Fruit fly (Drosophila melanogaster) whole organism, prepupa: Measurements from ENCODE around the gene Hsp67Ba.
A peak's percentile ranks its signal among the peaks of the same experiment; 100 is the strongest.

Source experiments
- Blimp-1 ChIP-seq: fragments of 200-800 bp; sonication (Bioruptor generic); optimal IDR thresholded peaks from 3 replicates; lab custom pipeline; 2017; ENCODE audit warnings: missing biosample characterization, missing genetic modification characterization, mild to moderate bottlenecking, moderate library complexity, missing genetic modification reagents
- CG10631 ChIP-seq: fragments of 200-800 bp; sonication (Bioruptor generic); optimal IDR thresholded peaks from 2 replicates; lab custom pipeline; 2016; ENCODE audit warnings: missing biosample characterization, missing genetic modification characterization
- CG10669 ChIP-seq: fragments of 200-800 bp; sonication (Bioruptor generic); optimal IDR thresholded peaks from 3 replicates; lab custom pipeline; 2018; ENCODE audit warnings: missing biosample characterization, mild to moderate bottlenecking, missing genetic modification characterization, moderate library complexity
- CG11294 ChIP-seq: fragments of 200-800 bp; sonication (Bioruptor generic); IDR thresholded peaks from 2 replicates; pipeline ENCODE4 v1.3.6; 2022; ENCODE audit warnings: missing biosample characterization, missing genetic modification characterization
- CG11762 ChIP-seq: fragments of 200-800 bp; sonication (Bioruptor generic); optimal IDR thresholded peaks from 3 replicates; lab custom pipeline; 2016; ENCODE audit warnings: missing biosample characterization, missing genetic modification characterization; ENCODE audit not compliant: insufficient read depth
- CG11902 ChIP-seq: fragments of 200-800 bp; sonication (Bioruptor generic); optimal IDR thresholded peaks from 3 replicates; lab custom pipeline; 2016; ENCODE audit warnings: missing biosample characterization, missing genetic modification characterization
- CG15336 ChIP-seq: fragments of 200-800 bp; sonication (Bioruptor generic); IDR thresholded peaks from 2 replicates; pipeline ENCODE4 v1.3.6; 2022; ENCODE audit warnings: missing biosample characterization, missing genetic modification characterization
- CG1621 ChIP-seq: fragments of 200-800 bp; sonication (Bioruptor generic); optimal IDR thresholded peaks from 3 replicates; lab custom pipeline; 2018; ENCODE audit warnings: missing biosample characterization, mild to moderate bottlenecking, missing genetic modification characterization
- CG16779 ChIP-seq: fragments of 200-800 bp; sonication (Bioruptor generic); optimal IDR thresholded peaks from 3 replicates; lab custom pipeline; 2017; ENCODE audit warnings: missing biosample characterization, mild to moderate bottlenecking, missing genetic modification characterization
- CG3032 ChIP-seq: fragments of 200-800 bp; optimal IDR thresholded peaks from 2 replicates; lab custom pipeline; 2019; ENCODE audit warnings: missing biosample characterization, mild to moderate bottlenecking, missing genetic modification characterization, moderate library complexity
- CG31627 ChIP-seq: fragments of 200-800 bp; sonication (Bioruptor generic); optimal IDR thresholded peaks from 3 replicates; lab custom pipeline; 2016; ENCODE audit warnings: missing biosample characterization, missing genetic modification characterization
- CG32006 ChIP-seq: fragments of 200-800 bp; sonication (Bioruptor generic); optimal IDR thresholded peaks from 3 replicates; lab custom pipeline; 2017; ENCODE audit warnings: missing biosample characterization, mild to moderate bottlenecking, missing genetic modification characterization
- CG34406 ChIP-seq: fragments of 200-800 bp; sonication (Bioruptor generic); optimal IDR thresholded peaks from 3 replicates; lab custom pipeline; 2016; ENCODE audit warnings: missing biosample characterization, missing genetic modification characterization
- CG3919 ChIP-seq: fragments of 200-800 bp; sonication (Bioruptor generic); optimal IDR thresholded peaks from 3 replicates; lab custom pipeline; 2016; ENCODE audit warnings: missing biosample characterization, missing genetic modification characterization
- CG4318 ChIP-seq: fragments of 200-800 bp; sonication (Bioruptor generic); optimal IDR thresholded peaks from 3 replicates; lab custom pipeline; 2017; ENCODE audit warnings: missing biosample characterization, mild to moderate bottlenecking, missing genetic modification characterization
- CG6276 ChIP-seq: fragments of 200-800 bp; sonication (Bioruptor generic); optimal IDR thresholded peaks from 2 replicates; lab custom pipeline; 2017; ENCODE audit warnings: missing biosample characterization, mild to moderate bottlenecking, missing genetic modification characterization
- CG6792 ChIP-seq: fragments of 200-800 bp; sonication (Bioruptor generic); optimal IDR thresholded peaks from 3 replicates; lab custom pipeline; 2016; ENCODE audit warnings: missing biosample characterization, missing genetic modification characterization
- CG6808 ChIP-seq: fragments of 200-800 bp; sonication (Bioruptor generic); optimal IDR thresholded peaks from 3 replicates; lab custom pipeline; 2017; ENCODE audit warnings: missing biosample characterization, missing genetic modification characterization, mild to moderate bottlenecking, moderate library complexity, missing genetic modification reagents
- CG6854 ChIP-seq: fragments of 200-800 bp; sonication (Bioruptor generic); optimal IDR thresholded peaks from 2 replicates; lab custom pipeline; 2017; ENCODE audit warnings: missing biosample characterization, mild to moderate bottlenecking, missing genetic modification characterization
- CG8319 ChIP-seq: fragments of 200-800 bp; sonication (Bioruptor generic); optimal IDR thresholded peaks from 3 replicates; lab custom pipeline; 2016; ENCODE audit warnings: missing biosample characterization, missing genetic modification characterization
- CG8632 ChIP-seq: fragments of 200-800 bp; sonication (Bioruptor generic); optimal IDR thresholded peaks from 3 replicates; lab custom pipeline; 2016; ENCODE audit warnings: missing biosample characterization, missing genetic modification characterization
- CG9139 ChIP-seq: fragments of 200-800 bp; sonication (Bioruptor generic); optimal IDR thresholded peaks from 3 replicates; lab custom pipeline; 2017; ENCODE audit warnings: missing biosample characterization, mild to moderate bottlenecking, missing genetic modification characterization
- Eip78C ChIP-seq: fragments of 200-800 bp; sonication (Bioruptor generic); peaks from one replicate; lab custom pipeline; 2016; ENCODE audit warnings: missing biosample characterization, missing genetic modification characterization
- Eip93F ChIP-seq: fragments of 200-800 bp; sonication (Bioruptor generic); optimal IDR thresholded peaks from 2 replicates; lab custom pipeline; 2016; ENCODE audit warnings: missing biosample characterization, mild to moderate bottlenecking, missing genetic modification characterization
- Ets21C ChIP-seq: fragments of 200-800 bp; sonication (Bioruptor generic); optimal IDR thresholded peaks from 3 replicates; lab custom pipeline; 2016; ENCODE audit warnings: missing biosample characterization, missing genetic modification characterization
- Ets96B ChIP-seq: fragments of 200-800 bp; optimal IDR thresholded peaks from 2 replicates; lab custom pipeline; 2019; ENCODE audit warnings: missing biosample characterization, mild to moderate bottlenecking, missing genetic modification characterization, moderate library complexity
- Gug ChIP-seq: fragments of 200-800 bp; sonication (Bioruptor generic); IDR thresholded peaks from 2 replicates; pipeline ENCODE4 v1.3.6; 2022; ENCODE audit warnings: missing biosample characterization, missing genetic modification characterization
- Hr38 ChIP-seq: sonication (Bioruptor generic); optimal IDR thresholded peaks from 2 replicates; lab custom pipeline; 2016; ENCODE audit warnings: missing biosample characterization, missing genetic modification characterization
- Hr4 ChIP-seq: fragments of 200-800 bp; sonication (Bioruptor generic); optimal IDR thresholded peaks from 3 replicates; lab custom pipeline; 2016; ENCODE audit warnings: missing biosample characterization, missing genetic modification characterization
- Met ChIP-seq: fragments of 200-800 bp; sonication (Bioruptor generic); optimal IDR thresholded peaks from 3 replicates; lab custom pipeline; 2016; ENCODE audit warnings: missing biosample characterization, missing genetic modification characterization
- OdsH ChIP-seq: fragments of 200-800 bp; sonication (Bioruptor generic); optimal IDR thresholded peaks from 3 replicates; lab custom pipeline; 2016; ENCODE audit warnings: missing biosample characterization, missing genetic modification characterization
- Smox ChIP-seq: fragments of 200-800 bp; sonication (Bioruptor generic); optimal IDR thresholded peaks from 3 replicates; lab custom pipeline; 2016; ENCODE audit warnings: missing biosample characterization, missing genetic modification characterization
- Sox102F ChIP-seq: fragments of 200-800 bp; sonication (Bioruptor generic); optimal IDR thresholded peaks from 2 replicates; lab custom pipeline; 2016; ENCODE audit warnings: missing biosample characterization, mild to moderate bottlenecking, missing genetic modification characterization
- Sox14 ChIP-seq: fragments of 200-800 bp; sonication (Bioruptor generic); optimal IDR thresholded peaks from 3 replicates; lab custom pipeline; 2016; ENCODE audit warnings: missing biosample characterization, missing genetic modification characterization
- achi ChIP-seq: fragments of 200-800 bp; sonication (Bioruptor generic); optimal IDR thresholded peaks from 3 replicates; lab custom pipeline; 2016; ENCODE audit warnings: missing biosample characterization, missing genetic modification characterization
- acj6 ChIP-seq: fragments of 200-800 bp; sonication (Bioruptor generic); optimal IDR thresholded peaks from 3 replicates; lab custom pipeline; 2016; ENCODE audit warnings: missing biosample characterization, missing genetic modification characterization
- cyc ChIP-seq: fragments of 200-800 bp; sonication (Bioruptor generic); optimal IDR thresholded peaks from 3 replicates; lab custom pipeline; 2016; ENCODE audit warnings: missing biosample characterization, missing genetic modification characterization
- dac ChIP-seq: fragments of 200-800 bp; sonication (Bioruptor generic); optimal IDR thresholded peaks from 2 replicates; lab custom pipeline; 2017; ENCODE audit warnings: missing biosample characterization, mild to moderate bottlenecking, missing genetic modification characterization
- dsx ChIP-seq: fragments of 200-800 bp; optimal IDR thresholded peaks from 3 replicates; lab custom pipeline; 2019; ENCODE audit warnings: missing biosample characterization, mild to moderate bottlenecking, missing genetic modification characterization, moderate library complexity; ENCODE audit not compliant: poor library complexity, severe bottlenecking
- esn ChIP-seq: fragments of 200-800 bp; sonication (Bioruptor generic); optimal IDR thresholded peaks from 2 replicates; lab custom pipeline; 2016; ENCODE audit warnings: missing biosample characterization, mild to moderate bottlenecking, missing genetic modification characterization, moderate library complexity
- fd59A ChIP-seq: fragments of 200-800 bp; sonication (Bioruptor generic); optimal IDR thresholded peaks from 2 replicates; lab custom pipeline; 2017; ENCODE audit warnings: missing biosample characterization, mild to moderate bottlenecking, missing genetic modification characterization, missing genetic modification reagents
- fd85E ChIP-seq: fragments of 200-800 bp; sonication (Bioruptor generic); optimal IDR thresholded peaks from 3 replicates; lab custom pipeline; 2016; ENCODE audit warnings: missing biosample characterization, missing genetic modification characterization
- fkh ChIP-seq: fragments of 200-800 bp; sonication (Bioruptor generic); optimal IDR thresholded peaks from 3 replicates; lab custom pipeline; 2017; ENCODE audit warnings: missing biosample characterization, mild to moderate bottlenecking, missing genetic modification characterization, moderate library complexity
- lz ChIP-seq: fragments of 200-800 bp; sonication (Bioruptor generic); optimal IDR thresholded peaks from 3 replicates; lab custom pipeline; 2016; ENCODE audit warnings: missing biosample characterization, missing genetic modification characterization
- salr ChIP-seq, 2 experiments: fragments of 200-800 bp; sonication (Bioruptor generic); optimal IDR thresholded peaks; 3 replicates each; lab custom pipeline; 2016 to 2018; ENCODE audit warnings: missing biosample characterization in 2 of 2, missing genetic modification characterization in 2 of 2, mild to moderate bottlenecking in 1 of 2
- spab ChIP-seq: fragments of 200-800 bp; sonication (Bioruptor generic); optimal IDR thresholded peaks from 2 replicates; lab custom pipeline; 2017; ENCODE audit warnings: missing biosample characterization, mild to moderate bottlenecking, missing genetic modification characterization, missing genetic modification reagents
- ss ChIP-seq, 2 experiments: fragments of 200-800 bp; sonication (Bioruptor generic); optimal IDR thresholded peaks; 2 replicates in 1 of 2; 3 replicates in 1 of 2; lab custom pipeline; 2017 to 2018; ENCODE audit warnings: mild to moderate bottlenecking in 2 of 2, missing biosample characterization in 2 of 2, missing genetic modification characterization in 2 of 2, moderate library complexity in 1 of 2
- svp ChIP-seq: fragments of 200-800 bp; sonication (Bioruptor generic); peaks from one replicate; lab custom pipeline; 2016; ENCODE audit warnings: missing biosample characterization, missing genetic modification characterization
- topi ChIP-seq: fragments of 200-800 bp; sonication (Bioruptor generic); optimal IDR thresholded peaks from 3 replicates; lab custom pipeline; 2016; ENCODE audit warnings: missing biosample characterization, missing genetic modification characterization
- vri ChIP-seq: fragments of 200-800 bp; sonication (Bioruptor generic); optimal IDR thresholded peaks from 3 replicates; lab custom pipeline; 2016; ENCODE audit warnings: missing biosample characterization, mild to moderate bottlenecking, missing genetic modification characterization

Hsp67Ba gene

DNA sequence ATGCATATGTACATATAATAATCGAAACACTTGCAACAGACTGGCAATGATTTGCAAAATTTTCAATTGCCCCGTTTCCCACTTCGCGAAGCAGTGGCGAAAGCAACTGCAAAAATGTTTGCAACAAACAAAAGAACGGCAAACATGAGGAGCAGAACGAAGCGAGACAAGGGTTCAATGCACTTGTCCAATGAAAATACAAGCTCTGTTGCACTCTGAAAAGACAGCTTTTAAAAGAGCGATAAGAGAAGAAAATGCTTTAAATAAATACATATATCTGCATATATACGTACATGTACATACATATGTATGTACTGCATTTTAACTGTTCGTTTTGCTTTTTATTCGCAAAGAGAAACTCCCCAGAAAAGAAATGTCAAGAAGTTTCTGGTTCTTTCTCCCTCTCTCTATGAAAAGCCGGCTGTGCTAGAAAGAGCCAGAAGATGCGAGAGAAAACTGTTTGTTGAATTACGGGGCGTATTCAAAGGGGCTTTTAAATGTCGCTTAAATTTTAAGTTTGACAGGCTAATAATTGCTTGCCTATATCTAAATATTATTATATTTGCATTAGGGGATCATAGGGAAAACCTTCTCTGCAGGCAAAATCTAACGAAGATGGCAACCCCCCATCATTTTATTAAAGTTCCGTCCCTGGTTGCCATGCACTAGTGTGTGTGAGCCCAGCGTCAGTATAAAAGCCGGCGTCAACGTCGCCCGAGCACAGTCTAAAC is 4.2 kb upstream of the Hsp67Ba start, which contains the start of gene Hsp27:
Hsp27 (plus strand) TSS at position 719 of the 731 bp plus-strand sequence.
- TF ChIP-seq CG31627 (GFP tag; lab: Kevin White, UChicago) = peak; percentile 99
- TF ChIP-seq Ets96B (tag; lab: Kevin White, UChicago) = peak; percentile 100
- TF ChIP-seq ss (GFP tag; optimal IDR thresholded peaks at IDR 0.05; lab: Kevin White, UChicago) = peak; percentile 99
- TF ChIP-seq salr (GFP tag; optimal IDR thresholded peaks at IDR 0.05; lab: Kevin White, UChicago) = peak; percentile 99 to 100
- TF ChIP-seq CG6808 (GFP tag; lab: Kevin White, UChicago) = peak; percentile 99
- TF ChIP-seq spab (GFP tag; lab: Kevin White, UChicago) = peak; percentile 100
- peak; percentile 99 for TF ChIP-seq fd59A (GFP tag; lab: Kevin White, UChicago)
- peak; percentile 98 for TF ChIP-seq Blimp-1
- TF ChIP-seq CG6792 (GFP tag; lab: Kevin White, UChicago) = peak; percentile 100
- peak; percentile 100 for TF ChIP-seq CG32006 (GFP tag; lab: Kevin White, UChicago)
- peak; percentile 100 for TF ChIP-seq CG3032 (tag; lab: Kevin White, UChicago)
- TF ChIP-seq Sox14 = peak; percentile 100
- TF ChIP-seq CG8632 (GFP tag; lab: Kevin White, UChicago) = peak; percentile 100
- peak; percentile 100 for TF ChIP-seq CG11294 (GFP tag; lab: Robert Waterston, UW)
- peak; percentile 100 for TF ChIP-seq esn (GFP tag; lab: Kevin White, UChicago)
- peak; percentile 100 for TF ChIP-seq CG34406
- TF ChIP-seq Gug = peak; percentile 100
- TF ChIP-seq Hr38 = peak; percentile 70
- peak; percentile 99 for TF ChIP-seq Smox (GFP tag; lab: Kevin White, UChicago)
- TF ChIP-seq dsx (GFP tag; lab: Kevin White, UChicago) = peak; percentile 99
- TF ChIP-seq CG6276 (GFP tag; lab: Kevin White, UChicago) = peak; percentile 100
- peak; percentile 100 for TF ChIP-seq cyc (GFP tag; lab: Kevin White, UChicago)
- TF ChIP-seq svp (GFP tag; lab: Kevin White, UChicago) = peak; percentile 100
- TF ChIP-seq CG1621 (tag; lab: Kevin White, UChicago) = peak; percentile 99
- TF ChIP-seq vri (GFP tag; lab: Kevin White, UChicago) = peak; percentile 99
- TF ChIP-seq lz = peak; percentile 100
- TF ChIP-seq CG16779 = peak; percentile 99
- TF ChIP-seq Sox102F = peak; percentile 100
- TF ChIP-seq CG8319 = peak; percentile 100
- peak; percentile 100 for TF ChIP-seq CG11902 (GFP tag; lab: Kevin White, UChicago)
- TF ChIP-seq Eip93F (GFP tag; lab: Kevin White, UChicago) = peak; percentile 100
- TF ChIP-seq fd85E (GFP tag; lab: Kevin White, UChicago) = peak; percentile 99
- TF ChIP-seq topi = peak; percentile 100
- peak; percentile 98 for TF ChIP-seq fkh (GFP tag; lab: Kevin White, UChicago)
- peak; percentile 99 for TF ChIP-seq Ets21C (GFP tag; lab: Kevin White, UChicago)
- peak; percentile 100 for TF ChIP-seq CG15336 (GFP tag; lab: Robert Waterston, UW)
- peak; percentile 99 for TF ChIP-seq CG9139 (GFP tag; lab: Kevin White, UChicago)
- TF ChIP-seq CG4318 = peak; percentile 100
- TF ChIP-seq CG3919 (GFP tag; lab: Kevin White, UChicago) = peak; percentile 100
- TF ChIP-seq dac (GFP tag; lab: Kevin White, UChicago) = peak; percentile 100
- peak; percentile 100 for TF ChIP-seq Met (GFP tag; lab: Kevin White, UChicago)
- peak; percentile 100 for TF ChIP-seq CG11762 (GFP tag; lab: Kevin White, UChicago)
- peak; percentile 100 for TF ChIP-seq CG10631 (GFP tag; lab: Kevin White, UChicago)
- TF ChIP-seq CG10669 (GFP tag; lab: Kevin White, UChicago) = peak; percentile 100
- TF ChIP-seq Hr4 (GFP tag; lab: Kevin White, UChicago) = peak; percentile 100
- TF ChIP-seq OdsH = peak; percentile 100
- peak; percentile 99 for TF ChIP-seq achi
- TF ChIP-seq CG6854 (GFP tag; lab: Kevin White, UChicago) = peak; percentile 100
- peak; percentile 100 for TF ChIP-seq Eip78C
- peak; percentile 100 for TF ChIP-seq acj6
